Worm (Caenorhabditis elegans) whole organism, midembryonic: ENCODE data around the gene Y32H12A.1.

ENCODE experiments used
- cog-1 ChIP-seq: sonication (generic microtip); optimal IDR thresholded peaks from 2 replicates; lab custom pipeline; 2016; ENCODE audit warnings: missing genetic modification characterization, missing compliant biosample characterization
- flt-1 ChIP-seq: fragments of 200-800 bp; sonication (Bioruptor generic); IDR thresholded peaks from 2 replicates; pipeline ENCODE4 v1.3.6; 2022; ENCODE audit warnings: missing genetic modification characterization, missing compliant biosample characterization
- ref-1 ChIP-seq: fragments of 200-800 bp; sonication (Bioruptor generic); conservative IDR thresholded peaks from 2 replicates; pipeline ENCODE4 v1.3.6; 2022; ENCODE audit warnings: missing genetic modification reagents, missing genetic modification characterization, missing compliant biosample characterization

DNA sequence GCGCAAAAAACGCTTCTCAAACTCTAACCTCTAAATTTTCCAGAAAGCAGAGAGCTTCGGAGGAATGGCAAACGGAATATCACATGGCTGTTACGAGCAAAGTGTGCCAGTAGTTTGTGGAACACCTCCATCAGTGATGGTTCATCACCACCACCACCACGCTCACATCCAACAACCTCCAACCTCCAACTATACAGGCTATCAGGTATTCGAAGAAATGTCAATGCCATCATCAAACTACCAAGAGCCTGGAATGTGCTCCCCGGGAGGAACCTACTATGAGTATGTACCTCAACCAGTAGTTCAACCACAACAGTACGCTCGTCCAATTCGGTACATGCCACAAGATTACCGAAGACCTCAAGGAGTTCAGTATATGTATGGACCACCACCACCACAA, 18.5 kb upstream of the Y32H12A.1 start:
- no peak for TF ChIP-seq ref-1 (GFP tag; lab: Robert Waterston, UW)
- no peak for TF ChIP-seq flt-1 (GFP tag; lab: Robert Waterston, UW)
- no peak for TF ChIP-seq cog-1 (tag; lab: Kevin White, UChicago)
